Fruit fly (Drosophila melanogaster) whole organism, pupa: ENCODE measurements around the gene CG45060.

Experiments used
- CG12605 ChIP-seq: fragments of 200-800 bp; sonication (Bioruptor generic); IDR thresholded peaks from 2 replicates; pipeline ENCODE4 v1.3.6; 2022; ENCODE audit warnings: missing biosample characterization, missing genetic modification characterization
- CG34367 ChIP-seq: fragments of 200-800 bp; sonication (Bioruptor generic); optimal IDR thresholded peaks from 2 replicates; lab custom pipeline; 2018; ENCODE audit warnings: missing biosample characterization, mild to moderate bottlenecking, missing genetic modification characterization
- CG8159 ChIP-seq: fragments of 200-800 bp; sonication (Bioruptor generic); optimal IDR thresholded peaks from 3 replicates; lab custom pipeline; 2018; ENCODE audit warnings: missing biosample characterization, mild to moderate bottlenecking, missing genetic modification characterization, moderate library complexity
- CG9948 ChIP-seq: fragments of 200-800 bp; sonication (Bioruptor generic); optimal IDR thresholded peaks from 2 replicates; lab custom pipeline; 2018; ENCODE audit warnings: missing biosample characterization, mild to moderate bottlenecking, missing genetic modification characterization, moderate library complexity
- D1 ChIP-seq: fragments of 200-800 bp; sonication (Bioruptor generic); optimal IDR thresholded peaks from 2 replicates; lab custom pipeline; 2018; ENCODE audit warnings: missing biosample characterization, mild to moderate bottlenecking, missing genetic modification characterization, moderate library complexity
- EcR ChIP-seq: fragments of 200-800 bp; sonication (Bioruptor generic); optimal IDR thresholded peaks from 3 replicates; lab custom pipeline; 2019; ENCODE audit warnings: missing biosample characterization, missing genetic modification characterization, mild to moderate bottlenecking, moderate library complexity, missing genetic modification reagents
- Pif1A ChIP-seq: fragments of 200-800 bp; sonication (Bioruptor generic); optimal IDR thresholded peaks from 3 replicates; lab custom pipeline; 2016; ENCODE audit warnings: missing biosample characterization, missing genetic modification characterization
- Pif1B ChIP-seq: fragments of 200-800 bp; sonication (Bioruptor generic); optimal IDR thresholded peaks from 3 replicates; lab custom pipeline; 2016; ENCODE audit warnings: missing biosample characterization, missing genetic modification characterization
- Snoo ChIP-seq: fragments of 200-800 bp; sonication (Bioruptor generic); optimal IDR thresholded peaks from 3 replicates; lab custom pipeline; 2017; ENCODE audit warnings: missing biosample characterization, mild to moderate bottlenecking, missing genetic modification characterization, inconsistent platforms
- fd96Ca ChIP-seq: fragments of 200-800 bp; sonication (Bioruptor generic); IDR thresholded peaks from 3 replicates; pipeline ENCODE4 v1.3.6; 2022; ENCODE audit warnings: missing biosample characterization, missing genetic modification characterization
- gl ChIP-seq: fragments of 200-800 bp; sonication (Bioruptor generic); optimal IDR thresholded peaks from 2 replicates; lab custom pipeline; 2018; ENCODE audit warnings: missing biosample characterization, mild to moderate bottlenecking, missing genetic modification characterization

- TF ChIP-seq EcR (GFP tag; lab: Kevin White, UChicago): no peak
- no peak for TF ChIP-seq D1 (tag; lab: Kevin White, UChicago)
- TF ChIP-seq gl: no peak
- no peak for TF ChIP-seq Pif1A (GFP tag; lab: Kevin White, UChicago)
- no peak for TF ChIP-seq CG12605
- no peak for TF ChIP-seq Pif1B (GFP tag; lab: Kevin White, UChicago)
- no peak for TF ChIP-seq CG8159 (tag; lab: Kevin White, UChicago)
- TF ChIP-seq fd96Ca: no peak
- TF ChIP-seq CG34367 (tag; lab: Kevin White, UChicago): no peak
- TF ChIP-seq CG9948 (tag; lab: Kevin White, UChicago): no peak
- TF ChIP-seq Snoo: no peak
Measured at dm6 chrX:9882900-9883299, 14.5 kb upstream of the CG45060 start.
